Fruit fly (Drosophila melanogaster): ENCODE measurements around the gene CG32453.

dm6 chr3L:22742121-22742531, 45.1 kb downstream of the CG32453 start:
- TF ChIP-seq CG34367 (tag; optimal IDR thresholded peaks at IDR 0.05), result no peak
- TF ChIP-seq CG10348 (GFP tag; IDR thresholded peaks at IDR 0.05), result no peak
